Worm (Caenorhabditis elegans): Measurements from ENCODE around the gene srd-51.
A peak's percentile ranks its signal among the peaks of the same experiment; 100 is the strongest.

- TF ChIP-seq lin-13 (GFP tag; optimal IDR thresholded peaks at IDR 0.05) (no peak), alr-1 (tag; optimal IDR thresholded peaks at IDR 0.05; ENCODE audit: borderline replicate concordance) (no peak), ama-1 (optimal IDR thresholded peaks at IDR 0.05) (no peak), unc-98 (GFP tag; IDR thresholded peaks at IDR 0.05) (no peak), jun-1 (tag; optimal IDR thresholded peaks at IDR 0.05) (peak; percentile 22), unc-30 (tag; optimal IDR thresholded peaks at IDR 0.05) (no peak), nhr-47 (tag; optimal IDR thresholded peaks at IDR 0.05) (peak; percentile 76), nhr-237 (tag; optimal IDR thresholded peaks at IDR 0.05) (no peak), ztf-11 (tag; optimal IDR thresholded peaks at IDR 0.05) (peak in 1 of 2 experiments; percentile 32), unc-62 (GFP tag; optimal IDR thresholded peaks at IDR 0.05) (no peak), lsy-2 (tag; optimal IDR thresholded peaks at IDR 0.05) (peak; percentile 23 to 54), sox-4 (tag; optimal IDR thresholded peaks at IDR 0.05) (no peak), ceh-90 (tag; optimal IDR thresholded peaks at IDR 0.05) (no peak), nhr-11 (tag; optimal IDR thresholded peaks at IDR 0.05) (no peak)
Measured at ce11 chrX:13511796-13512195, 27.1 kb upstream of the srd-51 start.
